Worm (Caenorhabditis elegans) whole organism, L4 larva: ENCODE results near the gene unc-70.

Experiments used
- F10B5.3 ChIP-seq: sonication (generic microtip); optimal IDR thresholded peaks from 2 replicates; lab custom pipeline; 2016; ENCODE audit warnings: mild to moderate bottlenecking, missing genetic modification characterization, missing compliant biosample characterization
- F26F4.8 ChIP-seq: fragments of 200-800 bp; sonication (Bioruptor generic); conservative IDR thresholded peaks from 2 replicates; pipeline ENCODE4 v1.3.6; 2022; ENCODE audit warnings: missing genetic modification characterization, missing compliant biosample characterization
- F49E8.2 ChIP-seq: sonication (generic microtip); optimal IDR thresholded peaks from 2 replicates; lab custom pipeline; 2016; ENCODE audit warnings: missing compliant biosample characterization, mild to moderate bottlenecking, missing genetic modification characterization, borderline replicate concordance
- T26A8.4 ChIP-seq: fragments of 200-800 bp; sonication (Bioruptor generic); IDR thresholded peaks from 2 replicates; pipeline ENCODE4 v1.3.6; 2022; ENCODE audit warnings: missing genetic modification characterization, missing compliant biosample characterization
- ceh-44 ChIP-seq: fragments of 200-800 bp; sonication (Bioruptor generic); IDR thresholded peaks from 2 replicates; pipeline ENCODE4 v1.3.6; 2022; ENCODE audit warnings: missing genetic modification reagents, missing genetic modification characterization, missing compliant biosample characterization
- ceh-82 ChIP-seq: sonication (generic microtip); optimal IDR thresholded peaks from 2 replicates; lab custom pipeline; 2017; ENCODE audit warnings: missing biosample characterization, missing genetic modification characterization
- ctbp-1 ChIP-seq: fragments of 200-800 bp; sonication (Bioruptor generic); IDR thresholded peaks from 2 replicates; pipeline ENCODE4 v1.3.6; 2022; ENCODE audit warnings: missing genetic modification reagents, missing genetic modification characterization, missing compliant biosample characterization
- daf-16 ChIP-seq, 3 experiments: sonication (generic microtip); optimal IDR thresholded peaks; 2 replicates each; lab custom pipeline; 2016 to 2017; ENCODE audit warnings: missing genetic modification characterization in 3 of 3, missing genetic modification reagents in 3 of 3, mild to moderate bottlenecking in 2 of 3, missing compliant biosample characterization in 2 of 3, missing biosample characterization in 1 of 3, moderate library complexity in 1 of 3
- daf-8 ChIP-seq: fragments of 200-800 bp; sonication (Bioruptor generic); IDR thresholded peaks from 2 replicates; pipeline ENCODE4 v1.3.6; 2022; ENCODE audit warnings: missing genetic modification characterization, missing compliant biosample characterization
- dmd-6 ChIP-seq: fragments of 200-800 bp; sonication (Bioruptor generic); IDR thresholded peaks from 2 replicates; pipeline ENCODE4 v1.3.6; 2022; ENCODE audit warnings: missing genetic modification reagents, missing genetic modification characterization, missing compliant biosample characterization
- dpl-1 ChIP-seq: fragments of 150-350 bp; optimal IDR thresholded peaks from 2 replicates; lab custom pipeline; 2014; ENCODE audit warnings: missing biosample characterization, missing genetic modification reagents, missing genetic modification characterization
- dve-1 ChIP-seq: sonication (generic microtip); optimal IDR thresholded peaks from 2 replicates; lab custom pipeline; 2017; ENCODE audit warnings: antibody characterized with exemption, mild to moderate bottlenecking, missing genetic modification characterization, missing compliant biosample characterization; ENCODE audit not compliant: insufficient read depth
- egl-27 ChIP-seq: sonication (generic microtip); optimal IDR thresholded peaks from 3 replicates; lab custom pipeline; 2017; ENCODE audit warnings: missing biosample characterization, missing genetic modification reagents, missing genetic modification characterization
- egl-43 ChIP-seq: fragments of 200-800 bp; sonication (Bioruptor generic); IDR thresholded peaks from 2 replicates; pipeline ENCODE4 v1.3.6; 2022; ENCODE audit warnings: missing genetic modification reagents, missing genetic modification characterization, missing compliant biosample characterization
- fkh-10 ChIP-seq: fragments of 150-350 bp; optimal IDR thresholded peaks from 2 replicates; lab custom pipeline; 2014; ENCODE audit warnings: missing biosample characterization, missing genetic modification reagents, missing genetic modification characterization
- hlh-11 ChIP-seq: fragments of 200-800 bp; sonication (Bioruptor generic); optimal IDR thresholded peaks from 2 replicates; lab custom pipeline; 2018; ENCODE audit warnings: mild to moderate bottlenecking, missing genetic modification characterization, missing compliant biosample characterization
- jun-1 ChIP-seq: fragments of 150-350 bp; optimal IDR thresholded peaks from 2 replicates; lab custom pipeline; 2014; ENCODE audit warnings: missing biosample characterization, missing genetic modification reagents, missing genetic modification characterization
- lim-7 ChIP-seq: fragments of 200-800 bp; sonication (Bioruptor generic); IDR thresholded peaks from 2 replicates; pipeline ENCODE4 v1.3.6; 2022; ENCODE audit warnings: missing genetic modification characterization, missing compliant biosample characterization
- lin-1 ChIP-seq: fragments of 200-800 bp; sonication (Bioruptor generic); IDR thresholded peaks from 2 replicates; pipeline ENCODE4 v1.3.6; 2022; ENCODE audit warnings: missing genetic modification reagents, missing genetic modification characterization, missing compliant biosample characterization
- lin-13 ChIP-seq: fragments of 150-350 bp; optimal IDR thresholded peaks from 2 replicates; lab custom pipeline; 2014; ENCODE audit warnings: missing biosample characterization, missing genetic modification reagents, missing genetic modification characterization
- lin-38 ChIP-seq: fragments of 200-800 bp; sonication (Bioruptor generic); IDR thresholded peaks from 2 replicates; pipeline ENCODE4 v1.3.6; 2022; ENCODE audit warnings: missing genetic modification reagents, missing genetic modification characterization, missing compliant biosample characterization
- madf-5 ChIP-seq, 2 experiments: fragments of 200-800 bp; sonication (Bioruptor generic); IDR thresholded peaks; 2 replicates each; pipeline ENCODE4 v1.3.6; 2022; ENCODE audit warnings: missing compliant biosample characterization in 2 of 2, missing genetic modification characterization in 2 of 2
- mdt-29 ChIP-seq: fragments of 200-800 bp; sonication (Bioruptor generic); IDR thresholded peaks from 2 replicates; pipeline ENCODE4 v1.3.6; 2022; ENCODE audit warnings: missing genetic modification reagents, missing genetic modification characterization, missing compliant biosample characterization
- nhr-10 ChIP-seq: fragments of 150-350 bp; optimal IDR thresholded peaks from 2 replicates; lab custom pipeline; 2014; ENCODE audit warnings: missing biosample characterization, missing genetic modification characterization
- nhr-102 ChIP-seq: sonication (generic microtip); optimal IDR thresholded peaks from 2 replicates; lab custom pipeline; 2016; ENCODE audit warnings: mild to moderate bottlenecking, missing genetic modification characterization, moderate library complexity, missing compliant biosample characterization
- nhr-25 ChIP-seq: sonication (generic microtip); optimal IDR thresholded peaks from 2 replicates; lab custom pipeline; 2017; ENCODE audit warnings: missing genetic modification characterization, mild to moderate bottlenecking, missing compliant biosample characterization, antibody characterized with exemption, moderate library complexity, borderline replicate concordance; ENCODE audit not compliant: insufficient read depth
- nhr-28 ChIP-seq: fragments of 150-350 bp; optimal IDR thresholded peaks from 2 replicates; lab custom pipeline; 2014; ENCODE audit warnings: missing biosample characterization, missing genetic modification characterization
- nhr-42 ChIP-seq: fragments of 200-800 bp; sonication (Bioruptor generic); IDR thresholded peaks from 2 replicates; pipeline ENCODE4 v1.3.6; 2022; ENCODE audit warnings: missing genetic modification characterization, missing compliant biosample characterization
- nhr-6 ChIP-seq: fragments of 150-350 bp; optimal IDR thresholded peaks from 2 replicates; lab custom pipeline; 2014; ENCODE audit warnings: missing biosample characterization, missing genetic modification characterization
- nhr-77 ChIP-seq: fragments of 150-350 bp; optimal IDR thresholded peaks from 2 replicates; lab custom pipeline; 2014; ENCODE audit warnings: missing biosample characterization, missing genetic modification characterization
- pha-4 ChIP-seq, 2 experiments: fragments of 150-350 bp in 1 of 2; fragments of 200-800 bp in 1 of 2; sonication (Bioruptor generic) in 1 of 2; IDR thresholded peaks in 1 of 2; optimal IDR thresholded peaks in 1 of 2; 2 replicates each; pipeline versions ENCODE4 v1.3.6 to Lab custom; 2014 to 2022; ENCODE audit warnings: missing genetic modification characterization in 2 of 2, missing genetic modification reagents in 2 of 2, missing biosample characterization in 1 of 2, missing compliant biosample characterization in 1 of 2
- pqm-1 ChIP-seq: sonication (generic microtip); optimal IDR thresholded peaks from 2 replicates; lab custom pipeline; 2017; ENCODE audit warnings: missing biosample characterization, missing genetic modification characterization
- rbr-2 ChIP-seq: sonication (generic microtip); optimal IDR thresholded peaks from 2 replicates; lab custom pipeline; 2016; ENCODE audit warnings: missing genotype, missing genetic modification characterization, missing compliant biosample characterization
- sdz-12 ChIP-seq: fragments of 200-800 bp; sonication (Bioruptor generic); optimal IDR thresholded peaks from 2 replicates; lab custom pipeline; 2018; ENCODE audit warnings: mild to moderate bottlenecking, missing genetic modification characterization, missing compliant biosample characterization
- snpc-4 ChIP-seq: fragments of 150-350 bp; optimal IDR thresholded peaks from 2 replicates; lab custom pipeline; 2014; ENCODE audit warnings: missing biosample characterization, missing genetic modification characterization
- spr-3 ChIP-seq: fragments of 200-800 bp; sonication (Bioruptor generic); optimal IDR thresholded peaks from 2 replicates; lab custom pipeline; 2018; ENCODE audit warnings: mild to moderate bottlenecking, missing genetic modification characterization, missing compliant biosample characterization
- tag-97 ChIP-seq: fragments of 200-800 bp; sonication (Bioruptor generic); IDR thresholded peaks from 2 replicates; pipeline ENCODE4 v1.3.6; 2022; ENCODE audit warnings: missing genetic modification characterization, missing compliant biosample characterization
- zag-1 ChIP-seq: fragments of 150-350 bp; optimal IDR thresholded peaks from 2 replicates; lab custom pipeline; 2014; ENCODE audit warnings: missing biosample characterization, missing genetic modification characterization
- zfp-3 ChIP-seq: fragments of 200-800 bp; sonication (Bioruptor generic); conservative IDR thresholded peaks from 2 replicates; pipeline ENCODE4 v1.3.6; 2022; ENCODE audit warnings: missing genetic modification reagents, missing genetic modification characterization, missing compliant biosample characterization
- zip-2 ChIP-seq: fragments of 150-350 bp; optimal IDR thresholded peaks from 2 replicates; lab custom pipeline; 2014; ENCODE audit warnings: missing biosample characterization, missing genetic modification characterization
- ztf-7 ChIP-seq: fragments of 150-350 bp; optimal IDR thresholded peaks from 2 replicates; lab custom pipeline; 2014; ENCODE audit warnings: missing biosample characterization, missing genetic modification characterization

The unc-70 gene

ce11 chrV:6880623-6881022, 515 bp upstream of the unc-70 start (continued):
- TF ChIP-seq egl-27 (tag; lab: Kevin White, UChicago) = no peak
- no peak for TF ChIP-seq nhr-102 (tag; lab: Kevin White, UChicago)
- no peak for TF ChIP-seq lin-38 (GFP tag; lab: Robert Waterston, UW)
- TF ChIP-seq T26A8.4 (GFP tag; lab: Robert Waterston, UW) = no peak
- no peak for TF ChIP-seq nhr-77 (tag; lab: Kevin White, UChicago)
- TF ChIP-seq sdz-12 (GFP tag; lab: Kevin White, UChicago) = no peak
- TF ChIP-seq ceh-44 = no peak
- no peak for TF ChIP-seq pha-4 (GFP tag; IDR thresholded peaks at IDR 0.05; lab: Robert Waterston, UW)
- TF ChIP-seq pha-4 (tag; optimal IDR thresholded peaks at IDR 0.05; lab: Kevin White, UChicago) = no peak
- peak; percentile 45; the same call in 1 of the 2 replicates for TF ChIP-seq ctbp-1 (GFP tag; lab: Robert Waterston, UW)
- no peak for TF ChIP-seq fkh-10 (GFP tag; lab: Kevin White, UChicago)
- TF ChIP-seq tag-97 (GFP tag; lab: Robert Waterston, UW) = no peak
- TF ChIP-seq spr-3 (GFP tag; lab: Kevin White, UChicago) = no peak
- TF ChIP-seq zip-2 (tag; lab: Kevin White, UChicago) = no peak
- TF ChIP-seq madf-5 (GFP tag; IDR thresholded peaks at IDR 0.05; lab: Robert Waterston, UW) = no peak
- no peak for TF ChIP-seq nhr-42
- TF ChIP-seq ztf-7 (tag; lab: Kevin White, UChicago) = no peak
- no peak for TF ChIP-seq zag-1 (tag; lab: Kevin White, UChicago)
- no peak for TF ChIP-seq dmd-6
- TF ChIP-seq rbr-2 = peak; percentile 12
- no peak for TF ChIP-seq F26F4.8 (GFP tag; lab: Robert Waterston, UW)
- TF ChIP-seq nhr-6 (tag; lab: Kevin White, UChicago) = no peak
- no peak for TF ChIP-seq F10B5.3 (tag; lab: Kevin White, UChicago)
- no peak for TF ChIP-seq daf-8 (GFP tag; lab: Robert Waterston, UW)
- no peak for TF ChIP-seq nhr-25 (tag; lab: Kevin White, UChicago)
- no peak for TF ChIP-seq mdt-29 (GFP tag; lab: Robert Waterston, UW)
- no peak for TF ChIP-seq jun-1
- no peak for TF ChIP-seq nhr-10
- TF ChIP-seq lin-1 (GFP tag; lab: Robert Waterston, UW) = no peak
- no peak for TF ChIP-seq snpc-4 (tag; lab: Kevin White, UChicago)
- TF ChIP-seq lin-13 (GFP tag; lab: Kevin White, UChicago) = no peak
- no peak for TF ChIP-seq F49E8.2
- TF ChIP-seq ceh-82 (tag; lab: Kevin White, UChicago) = no peak
- TF ChIP-seq lim-7 (GFP tag; lab: Robert Waterston, UW) = no peak
- peak; percentile 44; the same call in 1 of the 2 replicates for TF ChIP-seq egl-43 (GFP tag; lab: Robert Waterston, UW)
- TF ChIP-seq zfp-3 = no peak

ce11 chrV:6881735-6882134, 597 bp downstream of the unc-70 start:
- TF ChIP-seq nhr-42 = no peak
- peak; percentile 30 for TF ChIP-seq hlh-11 (tag; lab: Kevin White, UChicago)
- peak; percentile 72 for TF ChIP-seq pqm-1 (tag; lab: Kevin White, UChicago)
- peak; percentile 55 for TF ChIP-seq nhr-28 (tag; lab: Kevin White, UChicago)
- no peak for TF ChIP-seq dpl-1 (GFP tag; lab: Kevin White, UChicago)
- no peak for TF ChIP-seq daf-16 (GFP tag; optimal IDR thresholded peaks at IDR 0.05; lab: Kevin White, UChicago)
- peak; percentile 79 for TF ChIP-seq daf-16 (tag; optimal IDR thresholded peaks at IDR 0.05; lab: Kevin White, UChicago)
- TF ChIP-seq dmd-6 = peak; percentile 31; the same call in 1 of the 2 replicates
- peak; percentile 14 for TF ChIP-seq dve-1 (tag; lab: Kevin White, UChicago)
